6 fruit fly cellular contexts compared by ENCODE assay signal in genomic region chr3R:18995556-18996272, dm6.
TF ChIP-seq lines count a peak whose summit lies in the region.

No protein-coding gene starts in this region.

- TF ChIP-seq CTCF in whole organism, embryonic (GFP tag; optimal IDR thresholded peaks at IDR 0.05; lab: Kevin White, UChicago), result no peak

TF ChIP-seq in whole organism, 6 proteins besides CTCF, POLR2A, EP300 and RAD21:
- TF ChIP-seq psq (optimal IDR thresholded peaks at IDR 0.05; lab: Kevin White, UChicago) (no peak), EcR (GFP tag; optimal IDR thresholded peaks at IDR 0.05; lab: Kevin White, UChicago) (peak; percentile 67 to 71)

TF ChIP-seq in whole organism, adult, 20 proteins besides CTCF, POLR2A, EP300 and RAD21:
- TF ChIP-seq kay (GFP tag; lab: Kevin White, UChicago; ENCODE audit: borderline replicate concordance) (peak; percentile 18), CG12768 (GFP tag; optimal IDR thresholded peaks at IDR 0.05; lab: Kevin White, UChicago) (no peak), cic (GFP tag; optimal IDR thresholded peaks at IDR 0.05; lab: Kevin White, UChicago) (no peak), CG33017 (tag; optimal IDR thresholded peaks at IDR 0.05; lab: Kevin White, UChicago) (no peak), bab1 (GFP tag; optimal IDR thresholded peaks at IDR 0.05; lab: Kevin White, UChicago) (no peak)

TF ChIP-seq in whole organism, embryonic, 481 proteins besides CTCF, POLR2A, EP300 and RAD21 (continues in another document):
- TF ChIP-seq CG1233 (GFP tag; optimal IDR thresholded peaks at IDR 0.05; lab: Kevin White, UChicago) (peak; percentile 61), CG8944 (GFP tag; optimal IDR thresholded peaks at IDR 0.05; lab: Kevin White, UChicago) (peak; percentile 53), rib (GFP tag; IDR thresholded peaks at IDR 0.05; lab: Robert Waterston, UW) (no peak), hbn (GFP tag; IDR thresholded peaks at IDR 0.05; lab: Robert Waterston, UW; ENCODE audit: partially characterized antibody) (no peak), fd102C (GFP tag; optimal IDR thresholded peaks at IDR 0.05; lab: Kevin White, UChicago) (no peak), prd (optimal IDR thresholded peaks at IDR 0.05; lab: Kevin White, UChicago) (no peak), prd (GFP tag; IDR thresholded peaks at IDR 0.05; lab: Robert Waterston, UW) (peak; percentile 88), CG18599 (GFP tag; optimal IDR thresholded peaks at IDR 0.05; lab: Kevin White, UChicago) (peak; percentile 62), stwl (tag; optimal IDR thresholded peaks at IDR 0.05; lab: Kevin White, UChicago) (peak; percentile 22), Blimp-1 (GFP tag; optimal IDR thresholded peaks at IDR 0.05; lab: Kevin White, UChicago) (peak; percentile 88), CG13624 (GFP tag; optimal IDR thresholded peaks at IDR 0.05; lab: Kevin White, UChicago) (no peak), CG7556 (GFP tag; optimal IDR thresholded peaks at IDR 0.05; lab: Kevin White, UChicago) (peak; percentile 69), mld (GFP tag; IDR thresholded peaks at IDR 0.05; lab: Robert Waterston, UW; ENCODE audit: partially characterized antibody) (no peak), CG8765 (GFP tag; IDR thresholded peaks at IDR 0.05; lab: Robert Waterston, UW) (peak; percentile 26; the same call in 1 of the 2 replicates), seq (GFP tag; IDR thresholded peaks at IDR 0.05; lab: Robert Waterston, UW) (peak; percentile 55; the same call in 1 of the 2 replicates), CG6254 (GFP tag; optimal IDR thresholded peaks at IDR 0.05; lab: Kevin White, UChicago) (peak; percentile 84), HHEX (GFP tag; optimal IDR thresholded peaks at IDR 0.05; lab: Kevin White, UChicago) (peak; percentile 70), CG18619 (GFP tag; optimal IDR thresholded peaks at IDR 0.05; lab: Kevin White, UChicago) (peak; percentile 58), ab (GFP tag; optimal IDR thresholded peaks at IDR 0.05; lab: Kevin White, UChicago) (no peak), bab2 (GFP tag; optimal IDR thresholded peaks at IDR 0.05; lab: Kevin White, UChicago) (peak; percentile 68)

TF ChIP-seq in whole organism, prepupa, 60 proteins besides CTCF, POLR2A, EP300 and RAD21 (continues in another document):
- TF ChIP-seq CG9139 (GFP tag; optimal IDR thresholded peaks at IDR 0.05; lab: Kevin White, UChicago), result peak; percentile 83
- TF ChIP-seq Eip93F (GFP tag; optimal IDR thresholded peaks at IDR 0.05; lab: Kevin White, UChicago), result peak; percentile 75
- peak; percentile 94 for TF ChIP-seq achi (GFP tag; optimal IDR thresholded peaks at IDR 0.05; lab: Kevin White, UChicago)
- peak; percentile 92 for TF ChIP-seq cyc (GFP tag; optimal IDR thresholded peaks at IDR 0.05; lab: Kevin White, UChicago)
- peak; percentile 92 for TF ChIP-seq CG10631 (GFP tag; optimal IDR thresholded peaks at IDR 0.05; lab: Kevin White, UChicago)
- peak; percentile 94 for TF ChIP-seq CG11762 (GFP tag; optimal IDR thresholded peaks at IDR 0.05; lab: Kevin White, UChicago; ENCODE audit: insufficient read depth)
- peak; percentile 94 for TF ChIP-seq esn (GFP tag; optimal IDR thresholded peaks at IDR 0.05; lab: Kevin White, UChicago)
- peak; percentile 90 for TF ChIP-seq CG31627 (GFP tag; optimal IDR thresholded peaks at IDR 0.05; lab: Kevin White, UChicago)
- peak; percentile 86 for TF ChIP-seq Ets21C (GFP tag; optimal IDR thresholded peaks at IDR 0.05; lab: Kevin White, UChicago)
- TF ChIP-seq CG11902 (GFP tag; optimal IDR thresholded peaks at IDR 0.05; lab: Kevin White, UChicago), result peak; percentile 94
- peak; percentile 58 for TF ChIP-seq Blimp-1 (GFP tag; optimal IDR thresholded peaks at IDR 0.05; lab: Kevin White, UChicago)
- peak; percentile 92 for TF ChIP-seq net (GFP tag; optimal IDR thresholded peaks at IDR 0.05; lab: Kevin White, UChicago)
- peak; percentile 95 for TF ChIP-seq CG6163 (GFP tag; IDR thresholded peaks at IDR 0.05; lab: Robert Waterston, UW)
- TF ChIP-seq CG6276 (GFP tag; optimal IDR thresholded peaks at IDR 0.05; lab: Kevin White, UChicago), result peak; percentile 72
- TF ChIP-seq Sox15 (GFP tag; optimal IDR thresholded peaks at IDR 0.05; lab: Kevin White, UChicago), result peak; percentile 92
- TF ChIP-seq CG8632 (GFP tag; optimal IDR thresholded peaks at IDR 0.05; lab: Kevin White, UChicago), result peak; percentile 93
- no peak for TF ChIP-seq Hr38 (GFP tag; optimal IDR thresholded peaks at IDR 0.05; lab: Kevin White, UChicago)
- peak; percentile 93 for TF ChIP-seq lz (GFP tag; optimal IDR thresholded peaks at IDR 0.05; lab: Kevin White, UChicago)
- TF ChIP-seq CG15336 (GFP tag; IDR thresholded peaks at IDR 0.05; lab: Robert Waterston, UW), result peak; percentile 91
- peak; percentile 99 for TF ChIP-seq Eip78C (GFP tag; lab: Kevin White, UChicago)
- peak; percentile 75 for TF ChIP-seq CG16779 (tag; optimal IDR thresholded peaks at IDR 0.05; lab: Kevin White, UChicago)
- peak; percentile 93 for TF ChIP-seq pdm3 (GFP tag; optimal IDR thresholded peaks at IDR 0.05; lab: Kevin White, UChicago)

TF ChIP-seq in whole organism, pupa, 21 proteins besides CTCF, POLR2A, EP300 and RAD21:
- TF ChIP-seq EcR (GFP tag; optimal IDR thresholded peaks at IDR 0.05; lab: Kevin White, UChicago) (peak; percentile 96), CG14655 (GFP tag; optimal IDR thresholded peaks at IDR 0.05; lab: Kevin White, UChicago) (peak; percentile 88), D1 (tag; optimal IDR thresholded peaks at IDR 0.05; lab: Kevin White, UChicago) (peak; percentile 73), CG15710 (tag; optimal IDR thresholded peaks at IDR 0.05; lab: Kevin White, UChicago) (peak; percentile 91), rn (GFP tag; IDR thresholded peaks at IDR 0.05; lab: Robert Waterston, UW) (peak; percentile 73), fd96Ca (GFP tag; IDR thresholded peaks at IDR 0.05; lab: Robert Waterston, UW) (peak; percentile 76), CG8301 (tag; optimal IDR thresholded peaks at IDR 0.05; lab: Kevin White, UChicago) (peak; percentile 88), Pif1B (GFP tag; optimal IDR thresholded peaks at IDR 0.05; lab: Kevin White, UChicago) (peak; percentile 86), Ets98B (GFP tag; IDR thresholded peaks at IDR 0.05; lab: Robert Waterston, UW) (peak; percentile 89), CG10348 (GFP tag; IDR thresholded peaks at IDR 0.05; lab: Robert Waterston, UW) (0 out of 2 replicates have a peak, but pooled peaks have one; percentile 21), CG4496 (GFP tag; IDR thresholded peaks at IDR 0.05; lab: Robert Waterston, UW) (peak; percentile 93), CG9948 (tag; optimal IDR thresholded peaks at IDR 0.05; lab: Kevin White, UChicago) (peak; percentile 88), CG12605 (GFP tag; IDR thresholded peaks at IDR 0.05; lab: Robert Waterston, UW) (peak; percentile 86), CG13204 (GFP tag; optimal IDR thresholded peaks at IDR 0.05; lab: Kevin White, UChicago) (peak; percentile 72), CG17806 (tag; optimal IDR thresholded peaks at IDR 0.05; lab: Kevin White, UChicago) (peak; percentile 91), gl (tag; optimal IDR thresholded peaks at IDR 0.05; lab: Kevin White, UChicago) (peak; percentile 69), CG34367 (tag; optimal IDR thresholded peaks at IDR 0.05; lab: Kevin White, UChicago) (peak; percentile 82), Pif1A (GFP tag; optimal IDR thresholded peaks at IDR 0.05; lab: Kevin White, UChicago) (peak; percentile 94), Snoo (tag; optimal IDR thresholded peaks at IDR 0.05; lab: Kevin White, UChicago) (peak; percentile 87), CG32121 (GFP tag; IDR thresholded peaks at IDR 0.05; lab: Robert Waterston, UW) (peak; percentile 85), CG8159 (tag; optimal IDR thresholded peaks at IDR 0.05; lab: Kevin White, UChicago) (peak; percentile 93)

TF ChIP-seq in whole organism, wandering third instar larva, 38 proteins besides CTCF, POLR2A, EP300 and RAD21 (continues in another document):
- peak; percentile 73 for TF ChIP-seq psq (GFP tag; optimal IDR thresholded peaks at IDR 0.05; lab: Kevin White, UChicago)
- TF ChIP-seq Jra (GFP tag; optimal IDR thresholded peaks at IDR 0.05; lab: Kevin White, UChicago), result peak; percentile 50
- TF ChIP-seq jim (GFP tag; optimal IDR thresholded peaks at IDR 0.05; lab: Kevin White, UChicago), result no peak
- TF ChIP-seq HLH106 (tag; optimal IDR thresholded peaks at IDR 0.05; lab: Kevin White, UChicago), result peak; percentile 80
- no peak for TF ChIP-seq Dfd (GFP tag; optimal IDR thresholded peaks at IDR 0.05; lab: Kevin White, UChicago)
- TF ChIP-seq Abd-B (GFP tag; optimal IDR thresholded peaks at IDR 0.05; lab: Kevin White, UChicago), result no peak
- TF ChIP-seq Rel (GFP tag; optimal IDR thresholded peaks at IDR 0.05; lab: Kevin White, UChicago), result peak; percentile 12
- TF ChIP-seq Rel (tag; optimal IDR thresholded peaks at IDR 0.05; lab: Kevin White, UChicago), result peak; percentile 73
- TF ChIP-seq h (GFP tag; optimal IDR thresholded peaks at IDR 0.05; lab: Kevin White, UChicago), result peak; percentile 88
- TF ChIP-seq dsf (GFP tag; optimal IDR thresholded peaks at IDR 0.05; lab: Kevin White, UChicago; ENCODE audit: borderline replicate concordance), result no peak
- no peak for TF ChIP-seq dl (GFP tag; optimal IDR thresholded peaks at IDR 0.05; lab: Kevin White, UChicago; ENCODE audit: insufficient read depth in 1 of 2, partially characterized antibody in 2 of 2)
- peak; percentile 71 for TF ChIP-seq dmrt93B (GFP tag; optimal IDR thresholded peaks at IDR 0.05; lab: Kevin White, UChicago)
- no peak for TF ChIP-seq Myc (optimal IDR thresholded peaks at IDR 0.05; lab: Kevin White, UChicago)
- TF ChIP-seq tai (GFP tag; optimal IDR thresholded peaks at IDR 0.05; lab: Kevin White, UChicago), result peak; percentile 52
- no peak for TF ChIP-seq Hr83 (GFP tag; optimal IDR thresholded peaks at IDR 0.05; lab: Kevin White, UChicago; ENCODE audit: poor library complexity, severe bottlenecking)
- TF ChIP-seq ey (GFP tag; optimal IDR thresholded peaks at IDR 0.05; lab: Kevin White, UChicago), result peak; percentile 81
- peak; percentile 80 for TF ChIP-seq Sp1 (GFP tag; optimal IDR thresholded peaks at IDR 0.05; lab: Kevin White, UChicago)
- TF ChIP-seq OdsH (GFP tag; optimal IDR thresholded peaks at IDR 0.05; lab: Kevin White, UChicago), result peak; percentile 81
- peak; percentile 82 for TF ChIP-seq br (GFP tag; optimal IDR thresholded peaks at IDR 0.05; lab: Kevin White, UChicago)
- TF ChIP-seq foxo (GFP tag; optimal IDR thresholded peaks at IDR 0.05; lab: Kevin White, UChicago), result peak in 1 of 2 experiments; percentile 84
- TF ChIP-seq GATAd (GFP tag; optimal IDR thresholded peaks at IDR 0.05; lab: Kevin White, UChicago), result no peak
- no peak for TF ChIP-seq Vsx2 (GFP tag; optimal IDR thresholded peaks at IDR 0.05; lab: Kevin White, UChicago; ENCODE audit: partially characterized antibody)
- TF ChIP-seq CG32264 (GFP tag; optimal IDR thresholded peaks at IDR 0.05; lab: Kevin White, UChicago), result peak; percentile 54
- peak; percentile 67 for TF ChIP-seq sage (GFP tag; optimal IDR thresholded peaks at IDR 0.05; lab: Kevin White, UChicago)
- TF ChIP-seq sv (GFP tag; optimal IDR thresholded peaks at IDR 0.05; lab: Kevin White, UChicago), result peak; percentile 51
- peak; percentile 80 for TF ChIP-seq rgr (GFP tag; optimal IDR thresholded peaks at IDR 0.05; lab: Kevin White, UChicago)
- peak; percentile 76 for TF ChIP-seq Hnf4 (GFP tag; optimal IDR thresholded peaks at IDR 0.05; lab: Kevin White, UChicago)
- no peak for TF ChIP-seq lola (GFP tag; optimal IDR thresholded peaks at IDR 0.05; lab: Kevin White, UChicago)
